Worm (Caenorhabditis elegans) whole organism, young adult: ENCODE results near the gene vha-12.
A peak's percentile ranks its signal among the peaks of the same experiment; 100 is the strongest.

Experiments
- F49E8.2 ChIP-seq: sonication (generic microtip); optimal IDR thresholded peaks from 3 replicates; lab custom pipeline; 2017; ENCODE audit warnings: missing genetic modification characterization, mild to moderate bottlenecking, missing compliant biosample characterization, antibody characterized with exemption, moderate library complexity; ENCODE audit not compliant: insufficient read depth
- K11D2.4 ChIP-seq: fragments of 200-800 bp; sonication (Bioruptor generic); IDR thresholded peaks from 2 replicates; pipeline ENCODE4 v1.3.6; 2022; ENCODE audit warnings: missing genetic modification reagents, missing genetic modification characterization, missing compliant biosample characterization
- ama-1 ChIP-seq, 3 experiments: fragments of 150-350 bp in 1 of 3; sonication (generic microtip) in 2 of 3; optimal IDR thresholded peaks; 2 replicates each; lab custom pipeline; 2014 to 2018; ENCODE audit warnings: missing biosample characterization in 2 of 3, missing genetic modification characterization in 2 of 3, missing genetic modification reagents in 2 of 3
- aptf-2 ChIP-seq: fragments of 200-800 bp; sonication (Bioruptor generic); conservative IDR thresholded peaks from 2 replicates; pipeline ENCODE4 v1.3.6; 2022; ENCODE audit warnings: missing genetic modification reagents, missing genetic modification characterization, missing compliant biosample characterization
- egl-44 ChIP-seq: fragments of 200-800 bp; sonication (Bioruptor generic); IDR thresholded peaks from 2 replicates; pipeline ENCODE4 v1.3.6; 2022; ENCODE audit warnings: missing genetic modification reagents, missing genetic modification characterization, missing compliant biosample characterization
- hmg-20 ChIP-seq: fragments of 200-800 bp; sonication (Bioruptor generic); IDR thresholded peaks from 2 replicates; pipeline ENCODE4 v1.3.6; 2022; ENCODE audit warnings: missing genetic modification reagents, missing genetic modification characterization, missing compliant biosample characterization
- mes-4 ChIP-seq: sonication (generic microtip); optimal IDR thresholded peaks from 2 replicates; lab custom pipeline; 2016; ENCODE audit warnings: missing genotype, missing genetic modification characterization, missing compliant biosample characterization
- mxl-1 ChIP-seq: sonication (generic microtip); optimal IDR thresholded peaks from 2 replicates; lab custom pipeline; 2016; ENCODE audit warnings: missing genetic modification characterization, missing compliant biosample characterization
- nfyb-1 ChIP-seq: fragments of 200-800 bp; sonication (Bioruptor generic); IDR thresholded peaks from 2 replicates; pipeline ENCODE4 v1.3.6; 2022; ENCODE audit warnings: missing genetic modification reagents, missing genetic modification characterization, missing compliant biosample characterization
- snpc-4 ChIP-seq, 5 experiments: fragments of 150-350 bp in 1 of 5; sonication (generic microtip) in 4 of 5; optimal IDR thresholded peaks; 2 replicates each; lab custom pipeline; 2014 to 2018; ENCODE audit warnings: missing genetic modification characterization in 5 of 5, missing biosample characterization in 3 of 5, antibody characterized with exemption in 2 of 5, mild to moderate bottlenecking in 2 of 5, missing compliant biosample characterization in 2 of 5, missing genotype in 2 of 5, moderate library complexity in 2 of 5, missing genetic modification reagents in 1 of 5
- ztf-18 ChIP-seq: sonication (generic microtip); optimal IDR thresholded peaks from 2 replicates; lab custom pipeline; 2016; ENCODE audit warnings: missing genotype, mild to moderate bottlenecking, missing genetic modification characterization, missing compliant biosample characterization
- ztf-28 ChIP-seq: fragments of 200-800 bp; sonication (Bioruptor generic); IDR thresholded peaks from 2 replicates; pipeline ENCODE4 v1.3.6; 2022; ENCODE audit warnings: missing genetic modification reagents, missing genetic modification characterization, missing compliant biosample characterization

DNA sequence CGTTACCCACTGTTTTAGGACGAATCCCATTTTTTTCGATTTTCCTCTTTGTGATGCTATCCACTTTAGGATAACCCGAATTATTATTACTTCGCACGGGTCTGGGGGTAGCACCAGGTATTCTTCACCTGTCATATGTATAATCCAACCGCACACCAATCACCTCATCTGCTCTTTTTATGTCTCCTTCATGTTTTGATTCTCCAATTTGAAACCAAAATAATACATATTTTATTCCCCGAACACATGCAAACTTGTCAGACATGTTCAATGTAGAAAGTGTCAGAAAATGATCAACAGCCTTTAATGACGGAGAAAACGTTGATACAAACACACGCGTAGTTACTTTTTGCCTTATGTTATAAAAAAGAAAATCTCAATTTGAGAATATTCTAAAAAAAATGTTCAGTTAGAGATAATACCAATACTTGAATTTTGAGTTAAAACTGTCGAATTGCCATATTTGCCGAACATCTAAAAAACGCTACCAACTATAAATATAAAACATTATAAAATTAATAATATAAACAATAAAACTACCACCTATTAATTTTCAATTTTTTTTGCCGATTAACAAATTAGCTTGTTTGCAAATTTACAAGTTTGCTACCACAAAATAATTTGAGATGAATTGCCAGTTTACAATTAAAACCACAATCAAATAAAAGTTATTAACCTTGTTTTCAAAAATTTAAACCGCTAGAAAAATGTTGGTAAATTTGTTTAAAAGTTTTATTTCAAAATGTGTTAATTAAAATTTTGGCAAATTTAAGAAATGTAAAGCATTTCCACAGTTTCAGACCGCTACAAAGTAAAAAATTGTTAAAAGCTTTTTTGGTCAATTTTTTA is 43.1 kb upstream of the vha-12 start:
- no peak for TF ChIP-seq egl-44 (GFP tag; lab: Robert Waterston, UW)
- no peak for TF ChIP-seq mxl-1
- no peak for TF ChIP-seq snpc-4 (GFP tag; optimal IDR thresholded peaks at IDR 0.05; lab: Kevin White, UChicago)
- TF ChIP-seq snpc-4 (tag; optimal IDR thresholded peaks at IDR 0.05; lab: Kevin White, UChicago), result peak in 2 of 4 experiments; percentile 22 to 42
- TF ChIP-seq aptf-2, result no peak
- TF ChIP-seq ztf-28 (GFP tag; lab: Robert Waterston, UW), result no peak
- no peak for TF ChIP-seq K11D2.4 (GFP tag; lab: Robert Waterston, UW)
- peak; percentile 12 for TF ChIP-seq ama-1 (optimal IDR thresholded peaks at IDR 0.05; lab: Kevin White, UChicago)
- TF ChIP-seq ama-1 (GFP tag; optimal IDR thresholded peaks at IDR 0.05; lab: Kevin White, UChicago), result no peak
- TF ChIP-seq ztf-18 (tag; lab: Kevin White, UChicago), result no peak
- TF ChIP-seq F49E8.2 (tag; lab: Kevin White, UChicago), result no peak
- TF ChIP-seq mes-4 (tag; lab: Kevin White, UChicago), result no peak
- no peak; the same call in 1 of the 2 replicates for TF ChIP-seq hmg-20 (GFP tag; lab: Robert Waterston, UW)
- peak; percentile 81 for TF ChIP-seq nfyb-1 (GFP tag; lab: Robert Waterston, UW)
